Fruit fly (Drosophila melanogaster): ENCODE data around the gene Srrm1.

dm6 chr3L:13007946-13008462 lies 28.6 kb upstream of the Srrm1 start:
- TF ChIP-seq Atf-2 (GFP tag; optimal IDR thresholded peaks at IDR 0.05) = no peak
- TF ChIP-seq pan (optimal IDR thresholded peaks at IDR 0.05) = no peak
- TF ChIP-seq pan (GFP tag; optimal IDR thresholded peaks at IDR 0.05 in 1 of 2, IDR thresholded peaks at IDR 0.05 in 1 of 2) = no peak
- no peak for TF ChIP-seq CG31224 (GFP tag; IDR thresholded peaks at IDR 0.05)
- no peak for TF ChIP-seq jumu (GFP tag; optimal IDR thresholded peaks at IDR 0.05)
- TF ChIP-seq Ssrp (tag; optimal IDR thresholded peaks at IDR 0.05) = no peak
- TF ChIP-seq CG10321 (GFP tag; IDR thresholded peaks at IDR 0.05) = no peak
- TF ChIP-seq psq (GFP tag; optimal IDR thresholded peaks at IDR 0.05) = no peak
- TF ChIP-seq sc (optimal IDR thresholded peaks at IDR 0.05) = no peak
- no peak for TF ChIP-seq sc (GFP tag; optimal IDR thresholded peaks at IDR 0.05)
- no peak for TF ChIP-seq sob (GFP tag; IDR thresholded peaks at IDR 0.05)
- no peak for TF ChIP-seq btn (GFP tag; optimal IDR thresholded peaks at IDR 0.05)
- no peak for TF ChIP-seq Dfd (GFP tag; optimal IDR thresholded peaks at IDR 0.05)
- TF ChIP-seq CG7928 (GFP tag; optimal IDR thresholded peaks at IDR 0.05) = no peak
- no peak for TF ChIP-seq CG10431 (GFP tag; optimal IDR thresholded peaks at IDR 0.05)
